Worm (Caenorhabditis elegans) whole organism, L4 larva: Measurements from ENCODE around the gene chil-15.

ENCODE experiments used
- aly-2 ChIP-seq: sonication (generic microtip); optimal IDR thresholded peaks from 2 replicates; lab custom pipeline; 2018; ENCODE audit warnings: missing biosample characterization, missing genetic modification characterization
- egl-27 ChIP-seq: sonication (generic microtip); optimal IDR thresholded peaks from 3 replicates; lab custom pipeline; 2017; ENCODE audit warnings: missing biosample characterization, missing genetic modification reagents, missing genetic modification characterization
- hmg-1.1 ChIP-seq: fragments of 200-800 bp; sonication (Bioruptor generic); IDR thresholded peaks from 2 replicates; pipeline ENCODE4 v1.3.6; 2022; ENCODE audit warnings: missing genetic modification reagents, missing genetic modification characterization, missing compliant biosample characterization
- ztf-11 ChIP-seq: fragments of 150-350 bp; optimal IDR thresholded peaks from 2 replicates; lab custom pipeline; 2014; ENCODE audit warnings: missing biosample characterization, missing genetic modification characterization

DNA sequence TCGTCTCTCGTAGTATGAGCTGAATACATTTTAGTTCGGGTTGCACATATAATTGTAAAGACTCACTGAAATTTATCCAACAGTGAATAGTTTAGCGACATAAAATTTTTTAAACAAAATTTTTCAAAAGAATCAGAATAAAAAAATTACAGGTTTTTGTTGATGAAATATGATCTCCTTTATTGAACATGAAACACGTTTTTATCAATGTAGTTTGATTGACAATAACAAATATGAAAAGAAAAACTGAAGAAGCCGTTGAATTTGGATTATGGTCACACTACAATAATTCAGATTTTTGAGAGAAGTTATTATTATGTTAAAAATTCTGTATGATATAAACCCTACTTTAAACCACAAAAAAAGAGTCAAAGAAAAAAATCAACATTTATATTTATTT, 3.4 kb downstream of the chil-15 start, which contains the start of gene chil-17:
- TF ChIP-seq hmg-1.1 (GFP tag; lab: Robert Waterston, UW) (no peak), egl-27 (tag; lab: Kevin White, UChicago) (no peak), ztf-11 (tag; lab: Kevin White, UChicago) (no peak), aly-2 (tag; lab: Kevin White, UChicago) (no peak)
